Fruit fly (Drosophila melanogaster): ENCODE results near the gene CG12481.
A peak's percentile ranks its signal among the peaks of the same experiment; 100 is the strongest.

The CG12481 gene

dm6 chrX:14218045-14218483, 31.0 kb downstream of the CG12481 start (continued):
- TF ChIP-seq scrt (GFP tag; optimal IDR thresholded peaks at IDR 0.05): peak; percentile 74
- TF ChIP-seq CG11085 (GFP tag; IDR thresholded peaks at IDR 0.05): peak; percentile 81
- peak; percentile 88 for TF ChIP-seq H2.0 (GFP tag; IDR thresholded peaks at IDR 0.05)
- TF ChIP-seq Scr (GFP tag; IDR thresholded peaks at IDR 0.05; ENCODE audit: partially characterized antibody): no peak
- TF ChIP-seq lov (optimal IDR thresholded peaks at IDR 0.05): no peak
- 0 out of 3 replicates have a peak, but pooled peaks have one; percentile 59 for TF ChIP-seq lov (GFP tag; IDR thresholded peaks at IDR 0.05)
- TF ChIP-seq CG5245 (GFP tag; optimal IDR thresholded peaks at IDR 0.05): peak; percentile 79
- peak; percentile 69 for TF ChIP-seq crc (GFP tag; optimal IDR thresholded peaks at IDR 0.05)
- TF ChIP-seq Taf1 (GFP tag; IDR thresholded peaks at IDR 0.05): peak; percentile 74
- TF ChIP-seq gsb (GFP tag; IDR thresholded peaks at IDR 0.05): peak; percentile 74
- peak; percentile 69 for TF ChIP-seq toy (GFP tag; IDR thresholded peaks at IDR 0.05)
- peak; percentile 61; the same call in 1 of the 2 replicates for TF ChIP-seq Rx (GFP tag; IDR thresholded peaks at IDR 0.05)
- TF ChIP-seq Atf3 (GFP tag; optimal IDR thresholded peaks at IDR 0.05): peak; percentile 56
- TF ChIP-seq nom (GFP tag; optimal IDR thresholded peaks at IDR 0.05): peak; percentile 96
- peak; percentile 78 for TF ChIP-seq Mrtf (GFP tag; IDR thresholded peaks at IDR 0.05)
- TF ChIP-seq crp (GFP tag; optimal IDR thresholded peaks at IDR 0.05): peak in 1 of 2 experiments; percentile 57
- peak; percentile 81 for TF ChIP-seq nau (GFP tag; optimal IDR thresholded peaks at IDR 0.05)
- TF ChIP-seq Spps (tag; optimal IDR thresholded peaks at IDR 0.05): peak; percentile 81
- TF ChIP-seq Opbp (GFP tag; IDR thresholded peaks at IDR 0.05; ENCODE audit: partially characterized antibody): no peak
- TF ChIP-seq Hsf (GFP tag; optimal IDR thresholded peaks at IDR 0.05): peak; percentile 82
- peak; percentile 60; the same call in 1 of the 2 replicates for TF ChIP-seq dimm (GFP tag; IDR thresholded peaks at IDR 0.05)
- peak; percentile 75 for TF ChIP-seq CG15696 (tag; optimal IDR thresholded peaks at IDR 0.05)
- TF ChIP-seq CG6813 (GFP tag; optimal IDR thresholded peaks at IDR 0.05): peak; percentile 83
- peak; percentile 92 for TF ChIP-seq Hmr (GFP tag; optimal IDR thresholded peaks at IDR 0.05)
- TF ChIP-seq br (optimal IDR thresholded peaks at IDR 0.05): no peak
- TF ChIP-seq jumu (GFP tag; optimal IDR thresholded peaks at IDR 0.05): peak; percentile 37
- peak; percentile 48 for TF ChIP-seq Myb (GFP tag; optimal IDR thresholded peaks at IDR 0.05)
- peak; percentile 63 for TF ChIP-seq bab2 (GFP tag; optimal IDR thresholded peaks at IDR 0.05)
- TF ChIP-seq ind (GFP tag; optimal IDR thresholded peaks at IDR 0.05): peak; percentile 82
- TF ChIP-seq zen2 (GFP tag; IDR thresholded peaks at IDR 0.05; ENCODE audit: partially characterized antibody): no peak
- TF ChIP-seq ken (GFP tag; IDR thresholded peaks at IDR 0.05): peak; percentile 79
- TF ChIP-seq CG11695 (GFP tag; IDR thresholded peaks at IDR 0.05): peak; percentile 90
- TF ChIP-seq fd96Cb (tag; optimal IDR thresholded peaks at IDR 0.05): peak; percentile 89
- peak; percentile 73 for TF ChIP-seq zf30C (GFP tag; optimal IDR thresholded peaks at IDR 0.05)
- peak; percentile 87 for TF ChIP-seq ATbp (GFP tag; optimal IDR thresholded peaks at IDR 0.05)
- peak in 1 of 3 experiments; percentile 83 for TF ChIP-seq lola (GFP tag; optimal IDR thresholded peaks at IDR 0.05)
- TF ChIP-seq Neu2 (GFP tag; optimal IDR thresholded peaks at IDR 0.05; ENCODE audit: borderline replicate concordance): no peak
- TF ChIP-seq sob (GFP tag; IDR thresholded peaks at IDR 0.05): peak; percentile 88
- TF ChIP-seq CG13296 (GFP tag; optimal IDR thresholded peaks at IDR 0.05): peak; percentile 84
- peak; percentile 81 for TF ChIP-seq CG12104 (GFP tag; optimal IDR thresholded peaks at IDR 0.05)
- peak; percentile 72 for TF ChIP-seq CG1024 (GFP tag; IDR thresholded peaks at IDR 0.05)
- 0 out of 3 replicates have a peak, but pooled peaks have one; percentile 44 for TF ChIP-seq jigr1 (GFP tag; IDR thresholded peaks at IDR 0.05)
- TF ChIP-seq ERR (GFP tag; optimal IDR thresholded peaks at IDR 0.05): no peak
- TF ChIP-seq sqz (GFP tag; optimal IDR thresholded peaks at IDR 0.05): peak; percentile 91
- TF ChIP-seq Kr (GFP tag; optimal IDR thresholded peaks at IDR 0.05): no peak
- TF ChIP-seq ftz-f1 (GFP tag; optimal IDR thresholded peaks at IDR 0.05): no peak
- peak; percentile 91 for TF ChIP-seq CG7556 (GFP tag; optimal IDR thresholded peaks at IDR 0.05)
- peak; percentile 80 for TF ChIP-seq odd (GFP tag; optimal IDR thresholded peaks at IDR 0.05)
- peak; percentile 90 for TF ChIP-seq nmo (GFP tag; optimal IDR thresholded peaks at IDR 0.05)
- TF ChIP-seq MBD-R2 (GFP tag; IDR thresholded peaks at IDR 0.05): peak; percentile 61; the same call in 1 of the 2 replicates
- peak; percentile 83 for TF ChIP-seq CG18619 (GFP tag; optimal IDR thresholded peaks at IDR 0.05)
